Fruit fly (Drosophila melanogaster) whole organism, embryonic: ENCODE data around the gene Adh.
A peak's percentile ranks its signal among the peaks of the same experiment; 100 is the strongest.

Experiments
- Atf3 ChIP-seq: fragments of 200-800 bp; sonication (Bioruptor generic); optimal IDR thresholded peaks from 3 replicates; lab custom pipeline; 2016; ENCODE audit warnings: missing biosample characterization, missing genetic modification characterization
- BEAF-32 ChIP-seq: fragments of 200-800 bp; sonication (Bioruptor generic); optimal IDR thresholded peaks from 3 replicates; lab custom pipeline; 2017; ENCODE audit warnings: missing biosample characterization, missing genetic modification characterization, mild to moderate bottlenecking, moderate library complexity, missing genetic modification reagents
- CG10366 ChIP-seq: fragments of 200-800 bp; sonication (Bioruptor generic); IDR thresholded peaks from 2 replicates; pipeline ENCODE4 v1.3.6; 2022; ENCODE audit warnings: missing biosample characterization, missing genetic modification characterization
- CG10979 ChIP-seq: fragments of 200-800 bp; sonication (Bioruptor generic); optimal IDR thresholded peaks from 2 replicates; lab custom pipeline; 2018; ENCODE audit warnings: missing biosample characterization, mild to moderate bottlenecking, missing genetic modification characterization, moderate library complexity
- CG11247 ChIP-seq: fragments of 200-800 bp; sonication (Bioruptor generic); IDR thresholded peaks from 2 replicates; pipeline ENCODE4 v1.3.6; 2022; ENCODE audit warnings: missing biosample characterization, missing genetic modification characterization
- CG11504 ChIP-seq: fragments of 200-800 bp; sonication (Bioruptor generic); optimal IDR thresholded peaks from 3 replicates; lab custom pipeline; 2019; ENCODE audit warnings: missing biosample characterization, mild to moderate bottlenecking, missing genetic modification characterization, moderate library complexity
- CG12104 ChIP-seq: fragments of 200-800 bp; sonication (Bioruptor generic); optimal IDR thresholded peaks from 3 replicates; lab custom pipeline; 2016; ENCODE audit warnings: missing biosample characterization, missing genetic modification characterization
- CG1647 ChIP-seq: fragments of 200-800 bp; sonication (Bioruptor generic); optimal IDR thresholded peaks from 3 replicates; lab custom pipeline; 2016; ENCODE audit warnings: missing biosample characterization, missing genetic modification characterization
- CG16779 ChIP-seq: fragments of 200-800 bp; sonication (Bioruptor generic); IDR thresholded peaks from 2 replicates; pipeline ENCODE4 v1.3.6; 2022; ENCODE audit warnings: missing biosample characterization, missing genetic modification characterization
- CG16815 ChIP-seq: fragments of 200-800 bp; sonication (Bioruptor generic); optimal IDR thresholded peaks from 3 replicates; lab custom pipeline; 2017; ENCODE audit warnings: missing biosample characterization, mild to moderate bottlenecking, missing genetic modification characterization
- CG1832 ChIP-seq: fragments of 200-800 bp; sonication (Bioruptor generic); optimal IDR thresholded peaks from 2 replicates; lab custom pipeline; 2017; ENCODE audit warnings: missing biosample characterization, mild to moderate bottlenecking, missing genetic modification characterization, inconsistent platforms
- CG2129 ChIP-seq: fragments of 200-800 bp; sonication (Bioruptor generic); IDR thresholded peaks from 2 replicates; pipeline ENCODE4 v1.3.6; 2022; ENCODE audit warnings: missing biosample characterization, missing genetic modification characterization; ENCODE audit not compliant: partially characterized antibody
- CG31224 ChIP-seq: fragments of 200-800 bp; sonication (Bioruptor generic); IDR thresholded peaks from 2 replicates; pipeline ENCODE4 v1.3.6; 2022; ENCODE audit warnings: missing biosample characterization, missing genetic modification characterization
- CG31365 ChIP-seq: fragments of 200-800 bp; sonication (Bioruptor generic); optimal IDR thresholded peaks from 2 replicates; lab custom pipeline; 2018; ENCODE audit warnings: missing biosample characterization, mild to moderate bottlenecking, missing genetic modification characterization
- CG34224 ChIP-seq: fragments of 200-800 bp; sonication (Bioruptor generic); IDR thresholded peaks from 3 replicates; pipeline ENCODE4 v1.3.6; 2022; ENCODE audit warnings: missing biosample characterization, missing genetic modification characterization; ENCODE audit not compliant: partially characterized antibody
- CG7963 ChIP-seq: fragments of 200-800 bp; sonication (Bioruptor generic); IDR thresholded peaks from 3 replicates; pipeline ENCODE4 v1.3.6; 2022; ENCODE audit warnings: missing biosample characterization, missing genetic modification characterization; ENCODE audit not compliant: partially characterized antibody
- CG8944 ChIP-seq: fragments of 200-800 bp; sonication (Bioruptor generic); optimal IDR thresholded peaks from 3 replicates; lab custom pipeline; 2016; ENCODE audit warnings: missing biosample characterization, missing genetic modification characterization
- ERR ChIP-seq: fragments of 200-800 bp; sonication (Bioruptor generic); optimal IDR thresholded peaks from 2 replicates; lab custom pipeline; 2016; ENCODE audit warnings: missing biosample characterization, missing genetic modification characterization
- Fer3 ChIP-seq: fragments of 200-800 bp; sonication (Bioruptor generic); optimal IDR thresholded peaks from 2 replicates; lab custom pipeline; 2018; ENCODE audit warnings: missing biosample characterization, mild to moderate bottlenecking, missing genetic modification characterization, moderate library complexity
- HLH4C ChIP-seq: fragments of 200-800 bp; sonication (Bioruptor generic); IDR thresholded peaks from 3 replicates; pipeline ENCODE4 v1.3.6; 2022; ENCODE audit warnings: missing biosample characterization, missing genetic modification characterization; ENCODE audit not compliant: partially characterized antibody
- Lim3 ChIP-seq: fragments of 200-800 bp; sonication (Bioruptor generic); IDR thresholded peaks from 2 replicates; pipeline ENCODE4 v1.3.6; 2022; ENCODE audit warnings: missing biosample characterization, missing genetic modification characterization
- MBD-R2 ChIP-seq: fragments of 200-800 bp; sonication (Bioruptor generic); IDR thresholded peaks from 2 replicates; pipeline ENCODE4 v1.3.6; 2022; ENCODE audit warnings: missing biosample characterization, missing genetic modification characterization
- NFAT ChIP-seq: fragments of 200-800 bp; sonication (Bioruptor generic); IDR thresholded peaks from 2 replicates; pipeline ENCODE4 v1.3.6; 2022; ENCODE audit warnings: missing biosample characterization, missing genetic modification characterization
- Nf-YA ChIP-seq: fragments of 200-800 bp; sonication (Bioruptor generic); IDR thresholded peaks from 2 replicates; pipeline ENCODE4 v1.3.6; 2022; ENCODE audit warnings: missing biosample characterization, missing genetic modification characterization
- Rfx ChIP-seq: fragments of 200-800 bp; sonication (Bioruptor generic); IDR thresholded peaks from 2 replicates; pipeline ENCODE4 v1.3.6; 2022; ENCODE audit warnings: missing biosample characterization, missing genetic modification characterization
- ab ChIP-seq: fragments of 200-800 bp; sonication (Bioruptor generic); optimal IDR thresholded peaks from 2 replicates; lab custom pipeline; 2016; ENCODE audit warnings: missing biosample characterization, missing genetic modification characterization
- amos ChIP-seq: fragments of 200-800 bp; sonication (Bioruptor generic); IDR thresholded peaks from 2 replicates; pipeline ENCODE4 v1.3.6; 2022; ENCODE audit warnings: missing biosample characterization, missing genetic modification characterization; ENCODE audit not compliant: partially characterized antibody
- bigmax ChIP-seq: fragments of 200-800 bp; sonication (Bioruptor generic); optimal IDR thresholded peaks from 2 replicates; lab custom pipeline; 2018; ENCODE audit warnings: missing biosample characterization, mild to moderate bottlenecking, missing genetic modification characterization
- btn ChIP-seq: fragments of 200-800 bp; sonication (Bioruptor generic); optimal IDR thresholded peaks from 2 replicates; lab custom pipeline; 2016; ENCODE audit warnings: missing biosample characterization, missing genetic modification characterization
- crol ChIP-seq: fragments of 200-800 bp; sonication (Bioruptor generic); IDR thresholded peaks from 2 replicates; pipeline ENCODE4 v1.3.6; 2022; ENCODE audit warnings: missing biosample characterization, missing genetic modification characterization
- da ChIP-seq: fragments of 200-800 bp; sonication (Bioruptor generic); optimal IDR thresholded peaks from 2 replicates; lab custom pipeline; 2016; ENCODE audit warnings: missing biosample characterization, missing genetic modification characterization
- exex ChIP-seq: fragments of 200-800 bp; sonication (Bioruptor generic); optimal IDR thresholded peaks from 4 replicates; lab custom pipeline; 2018; ENCODE audit warnings: missing biosample characterization, mild to moderate bottlenecking, missing genetic modification characterization, moderate library complexity
- gem ChIP-seq: fragments of 200-800 bp; sonication (Bioruptor generic); optimal IDR thresholded peaks from 2 replicates; lab custom pipeline; 2019; ENCODE audit warnings: missing biosample characterization, mild to moderate bottlenecking, missing genetic modification characterization, moderate library complexity
- insv ChIP-seq, 2 experiments: fragments of 200-800 bp; sonication (Bioruptor generic); optimal IDR thresholded peaks; 3 replicates each; lab custom pipeline; 2016 to 2018; ENCODE audit warnings: missing biosample characterization in 2 of 2, missing genetic modification characterization in 2 of 2
- klu ChIP-seq: fragments of 200-800 bp; sonication (Bioruptor generic); IDR thresholded peaks from 2 replicates; pipeline ENCODE4 v1.3.6; 2022; ENCODE audit warnings: missing biosample characterization, missing genetic modification characterization
- onecut ChIP-seq: fragments of 200-800 bp; sonication (Bioruptor generic); IDR thresholded peaks from 2 replicates; pipeline ENCODE4 v1.3.6; 2022; ENCODE audit warnings: missing biosample characterization, missing genetic modification characterization
- org-1 ChIP-seq: fragments of 200-800 bp; sonication (Bioruptor generic); optimal IDR thresholded peaks from 2 replicates; lab custom pipeline; 2017; ENCODE audit warnings: missing biosample characterization, missing genetic modification characterization
- p53 ChIP-seq: fragments of 200-800 bp; sonication (Bioruptor generic); optimal IDR thresholded peaks from 2 replicates; lab custom pipeline; 2016; ENCODE audit warnings: missing biosample characterization, missing genetic modification characterization
- peb ChIP-seq: fragments of 200-800 bp; sonication (Bioruptor generic); IDR thresholded peaks from 2 replicates; pipeline ENCODE4 v1.3.6; 2022; ENCODE audit warnings: missing biosample characterization, missing genetic modification characterization
- pnt ChIP-seq: fragments of 200-800 bp; sonication (Bioruptor generic); optimal IDR thresholded peaks from 3 replicates; lab custom pipeline; 2016; ENCODE audit warnings: missing biosample characterization, missing genetic modification characterization
- ranshi ChIP-seq: fragments of 200-800 bp; sonication (Bioruptor generic); IDR thresholded peaks from 2 replicates; pipeline ENCODE4 v1.3.6; 2022; ENCODE audit warnings: missing biosample characterization, missing genetic modification characterization
- run ChIP-seq: fragments of 200-800 bp; sonication (Bioruptor generic); optimal IDR thresholded peaks from 3 replicates; lab custom pipeline; 2018; ENCODE audit warnings: missing biosample characterization, mild to moderate bottlenecking, missing genetic modification characterization
- sens ChIP-seq: fragments of 200-800 bp; sonication (Bioruptor generic); peaks from one replicate; lab custom pipeline; 2016; ENCODE audit warnings: missing biosample characterization, missing genetic modification characterization
- shn ChIP-seq: fragments of 200-800 bp; sonication (Bioruptor generic); optimal IDR thresholded peaks from 3 replicates; lab custom pipeline; 2016; ENCODE audit warnings: missing biosample characterization, missing genetic modification characterization
- ssp ChIP-seq: fragments of 200-800 bp; sonication (Bioruptor generic); IDR thresholded peaks from 2 replicates; pipeline ENCODE4 v1.3.6; 2022; ENCODE audit warnings: missing biosample characterization, missing genetic modification characterization
- stc ChIP-seq: fragments of 200-800 bp; sonication (Bioruptor generic); IDR thresholded peaks from 2 replicates; pipeline ENCODE4 v1.3.6; 2022; ENCODE audit warnings: missing biosample characterization, missing genetic modification characterization
- vnd ChIP-seq: fragments of 200-800 bp; sonication (Bioruptor generic); IDR thresholded peaks from 3 replicates; pipeline ENCODE4 v1.3.6; 2022; ENCODE audit warnings: missing biosample characterization, missing genetic modification characterization; ENCODE audit not compliant: partially characterized antibody
- zen2 ChIP-seq: fragments of 200-800 bp; sonication (Bioruptor generic); IDR thresholded peaks from 3 replicates; pipeline ENCODE4 v1.3.6; 2022; ENCODE audit warnings: missing biosample characterization, missing genetic modification characterization; ENCODE audit not compliant: partially characterized antibody

Adh gene

DNA sequence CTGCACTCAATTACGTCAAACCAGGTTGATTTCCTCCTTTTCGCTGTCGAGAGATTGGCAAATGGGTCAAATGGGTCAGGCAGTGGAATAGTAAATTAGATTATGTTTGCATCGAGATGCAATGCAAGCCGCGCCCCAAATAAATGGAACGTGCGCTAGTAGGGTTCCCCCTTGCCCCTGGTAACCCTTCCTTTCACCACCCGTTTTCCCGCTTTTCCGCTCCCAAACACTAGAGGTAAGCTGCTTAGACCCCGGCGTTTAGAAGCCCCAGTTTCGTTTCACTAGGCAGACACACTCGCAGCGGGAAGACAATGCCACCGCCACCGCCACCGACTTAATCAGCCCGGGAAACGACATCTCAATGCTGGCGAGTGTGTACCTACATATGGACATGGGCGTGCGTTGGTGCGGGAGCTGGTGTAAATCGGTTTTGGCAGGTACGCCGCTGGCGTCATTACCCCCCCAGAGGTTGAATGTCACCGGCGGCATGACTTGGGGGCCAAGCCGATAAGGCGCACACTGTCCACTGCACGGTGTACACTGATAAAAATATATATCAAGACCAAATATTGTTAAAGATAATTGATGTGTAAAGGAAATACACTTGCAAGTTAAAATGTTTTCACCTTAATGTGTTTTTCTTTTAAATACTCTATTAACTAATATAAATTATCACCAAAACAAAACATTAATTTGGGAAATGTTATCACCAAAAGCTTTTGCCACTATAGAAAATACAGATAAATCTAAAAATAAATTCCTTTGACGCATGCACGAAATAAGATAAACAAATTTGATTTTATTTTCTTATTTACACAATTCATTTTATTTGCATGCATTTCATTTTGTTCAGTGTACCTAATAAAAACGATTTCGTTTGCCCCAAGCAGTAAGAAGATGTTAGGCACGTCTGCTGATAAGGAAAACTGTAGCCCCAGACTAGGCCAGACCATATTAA lies 2.1 kb upstream of the Adh start (continued):
- TF ChIP-seq Lim3 (GFP tag; lab: Robert Waterston, UW) (no peak), MBD-R2 (GFP tag; lab: Robert Waterston, UW) (no peak; the same call in 1 of the 2 replicates), shn (GFP tag; lab: Kevin White, UChicago) (peak; percentile 2), Nf-YA (GFP tag; lab: Robert Waterston, UW) (0 out of 2 replicates have a peak, but pooled peaks have one; percentile 8), CG1832 (GFP tag; lab: Kevin White, UChicago) (no peak), Fer3 (tag; lab: Kevin White, UChicago) (peak; percentile 79), stc (GFP tag; lab: Robert Waterston, UW) (0 out of 2 replicates have a peak, but pooled peaks have one; percentile 35), gem (tag; lab: Kevin White, UChicago) (peak; percentile 94), insv (GFP tag; optimal IDR thresholded peaks at IDR 0.05; lab: Kevin White, UChicago) (peak in 1 of 2 experiments; percentile 16), NFAT (GFP tag; lab: Robert Waterston, UW) (0 out of 2 replicates have a peak, but pooled peaks have one; percentile 4), CG31365 (tag; lab: Kevin White, UChicago) (no peak), CG31224 (GFP tag; lab: Robert Waterston, UW) (peak; percentile 56), vnd (GFP tag; lab: Robert Waterston, UW) (no peak), ab (GFP tag; lab: Kevin White, UChicago) (no peak), ERR (no peak), CG10979 (tag; lab: Kevin White, UChicago) (peak; percentile 89), amos (GFP tag; lab: Robert Waterston, UW) (no peak), crol (GFP tag; lab: Robert Waterston, UW) (peak; percentile 68), run (tag; lab: Kevin White, UChicago) (peak; percentile 49), klu (peak; percentile 45; the same call in 1 of the 2 replicates), CG16815 (GFP tag; lab: Kevin White, UChicago) (peak; percentile 78), CG11247 (0 out of 2 replicates have a peak, but pooled peaks have one; percentile 44), CG8944 (GFP tag; lab: Kevin White, UChicago) (no peak), org-1 (GFP tag; lab: Kevin White, UChicago) (peak; percentile 82), Rfx (GFP tag; lab: Robert Waterston, UW) (peak; percentile 55; the same call in 1 of the 2 replicates), CG12104 (GFP tag; lab: Kevin White, UChicago) (peak; percentile 48), zen2 (GFP tag; lab: Robert Waterston, UW) (no peak), onecut (peak; percentile 44; the same call in 1 of the 2 replicates), Atf3 (GFP tag; lab: Kevin White, UChicago) (peak; percentile 3), exex (peak; percentile 74), p53 (no peak), CG34224 (GFP tag; lab: Robert Waterston, UW) (no peak), BEAF-32 (GFP tag; lab: Kevin White, UChicago) (no peak), CG1647 (GFP tag; lab: Kevin White, UChicago) (no peak), pnt (GFP tag; lab: Kevin White, UChicago) (peak; percentile 34), CG16779 (GFP tag; lab: Robert Waterston, UW) (no peak), CG11504 (tag; lab: Kevin White, UChicago) (peak; percentile 92), da (GFP tag; lab: Kevin White, UChicago) (no peak), CG10366 (GFP tag; lab: Robert Waterston, UW) (peak; percentile 65), ssp (peak; percentile 60), btn (no peak), sens (GFP tag; lab: Kevin White, UChicago) (peak; percentile 88), CG2129 (GFP tag; lab: Robert Waterston, UW) (no peak), CG7963 (GFP tag; lab: Robert Waterston, UW) (no peak), HLH4C (GFP tag; lab: Robert Waterston, UW) (no peak), peb (peak; percentile 42; the same call in 1 of the 2 replicates), bigmax (GFP tag; lab: Kevin White, UChicago) (no peak), ranshi (peak; percentile 37; the same call in 1 of the 2 replicates)
